Fruit fly (Drosophila melanogaster): ENCODE measurements around the gene CG7330.

The CG7330 gene

dm6 chr3L:18179564-18180201 is 31.0 kb downstream of the CG7330 start (continued):
- TF ChIP-seq gcm2 (GFP tag; optimal IDR thresholded peaks at IDR 0.05), result no peak
- peak; percentile 34 for TF ChIP-seq Vsx1 (GFP tag; optimal IDR thresholded peaks at IDR 0.05)
- TF ChIP-seq phol (tag; optimal IDR thresholded peaks at IDR 0.05), result no peak
- no peak for TF ChIP-seq CG3065 (GFP tag; optimal IDR thresholded peaks at IDR 0.05)
- no peak for TF ChIP-seq CG11560 (tag; IDR thresholded peaks at IDR 0.05)
- TF ChIP-seq Atf6 (GFP tag; IDR thresholded peaks at IDR 0.05), result no peak; the same call in 1 of the 2 replicates
- peak; percentile 41 for TF ChIP-seq CG15514 (GFP tag; optimal IDR thresholded peaks at IDR 0.05)
- TF ChIP-seq bbx (GFP tag; IDR thresholded peaks at IDR 0.05; ENCODE audit: partially characterized antibody), result no peak
- no peak for TF ChIP-seq exex (tag; optimal IDR thresholded peaks at IDR 0.05)
- TF ChIP-seq lmd (GFP tag; IDR thresholded peaks at IDR 0.05), result no peak
- peak; percentile 38 for TF ChIP-seq CG8359 (GFP tag; optimal IDR thresholded peaks at IDR 0.05; ENCODE audit: borderline replicate concordance)
- 0 out of 2 replicates have a peak, but pooled peaks have one; percentile 19 for TF ChIP-seq Xrp1 (GFP tag; IDR thresholded peaks at IDR 0.05)
- TF ChIP-seq CG7745 (tag; optimal IDR thresholded peaks at IDR 0.05), result no peak
- TF ChIP-seq cwo (GFP tag; optimal IDR thresholded peaks at IDR 0.05), result peak; percentile 4
- TF ChIP-seq lab (GFP tag; optimal IDR thresholded peaks at IDR 0.05), result peak; percentile 66
- peak; percentile 22 for TF ChIP-seq CrebB (tag; optimal IDR thresholded peaks at IDR 0.05)
- no peak for TF ChIP-seq CG32532 (GFP tag; IDR thresholded peaks at IDR 0.05)
- no peak for TF ChIP-seq btn (GFP tag; optimal IDR thresholded peaks at IDR 0.05)
- TF ChIP-seq HLH54F (GFP tag; optimal IDR thresholded peaks at IDR 0.05), result no peak
- TF ChIP-seq sens-2 (GFP tag; IDR thresholded peaks at IDR 0.05), result 0 out of 2 replicates have a peak, but pooled peaks have one; percentile 17
- TF ChIP-seq Antp (GFP tag; optimal IDR thresholded peaks at IDR 0.05), result no peak
- no peak for TF ChIP-seq CG8290 (GFP tag; optimal IDR thresholded peaks at IDR 0.05)
- peak in 1 of 2 experiments; percentile 74 for TF ChIP-seq CG8290 (tag; optimal IDR thresholded peaks at IDR 0.05)
- TF ChIP-seq caup (GFP tag; optimal IDR thresholded peaks at IDR 0.05; ENCODE audit: severe bottlenecking), result peak; percentile 28
- TF ChIP-seq CHES-1-like (GFP tag; optimal IDR thresholded peaks at IDR 0.05), result no peak
- no peak for TF ChIP-seq nerfin-1 (tag; optimal IDR thresholded peaks at IDR 0.05)
- no peak for TF ChIP-seq CG9727 (GFP tag; optimal IDR thresholded peaks at IDR 0.05)
- no peak for TF ChIP-seq tin (GFP tag; optimal IDR thresholded peaks at IDR 0.05)
- TF ChIP-seq CG6813 (GFP tag; optimal IDR thresholded peaks at IDR 0.05), result peak; percentile 31
- peak; percentile 9 for TF ChIP-seq BtbVII (GFP tag; optimal IDR thresholded peaks at IDR 0.05)
- no peak for TF ChIP-seq danr (GFP tag; IDR thresholded peaks at IDR 0.05)
- TF ChIP-seq CG2120 (GFP tag; optimal IDR thresholded peaks at IDR 0.05), result peak; percentile 12
- TF ChIP-seq dmrt99B (tag; optimal IDR thresholded peaks at IDR 0.05), result peak; percentile 3
- no peak for TF ChIP-seq unc-4 (GFP tag; IDR thresholded peaks at IDR 0.05; ENCODE audit: partially characterized antibody)
- no peak for TF ChIP-seq CG13296 (GFP tag; optimal IDR thresholded peaks at IDR 0.05)
- TF ChIP-seq CG1024 (GFP tag; IDR thresholded peaks at IDR 0.05), result no peak
- TF ChIP-seq H15 (GFP tag; IDR thresholded peaks at IDR 0.05), result no peak
- TF ChIP-seq otp (GFP tag; IDR thresholded peaks at IDR 0.05), result peak; percentile 42; the same call in 1 of the 3 replicates
- TF ChIP-seq Mes4 (GFP tag; optimal IDR thresholded peaks at IDR 0.05), result no peak
- TF ChIP-seq Atf3 (GFP tag; optimal IDR thresholded peaks at IDR 0.05), result no peak
- peak; percentile 54 for TF ChIP-seq Med (GFP tag)
- no peak for TF ChIP-seq ab (GFP tag; optimal IDR thresholded peaks at IDR 0.05)
- TF ChIP-seq CG4424 (GFP tag; optimal IDR thresholded peaks at IDR 0.05), result no peak
- TF ChIP-seq CG30431 (GFP tag; optimal IDR thresholded peaks at IDR 0.05), result no peak
- no peak for TF ChIP-seq CG15269 (tag; optimal IDR thresholded peaks at IDR 0.05)
- no peak for TF ChIP-seq BEAF-32 (GFP tag; optimal IDR thresholded peaks at IDR 0.05)
- TF ChIP-seq unpg (GFP tag; optimal IDR thresholded peaks at IDR 0.05), result peak; percentile 17
- peak; percentile 27 for TF ChIP-seq CG18619 (GFP tag; optimal IDR thresholded peaks at IDR 0.05)
- TF ChIP-seq cas (GFP tag; IDR thresholded peaks at IDR 0.05), result no peak
- TF ChIP-seq CG33213 (GFP tag; optimal IDR thresholded peaks at IDR 0.05), result no peak

All from whole organism, embryonic.